Fruit fly (Drosophila melanogaster) whole organism, adult: ENCODE data around the gene CG14662.
A peak's percentile ranks its signal among the peaks of the same experiment; 100 is the strongest.

ENCODE experiments used
- CG11617 ChIP-seq: fragments of 200-800 bp; sonication (Bioruptor generic); optimal IDR thresholded peaks from 2 replicates; lab custom pipeline; 2017; ENCODE audit warnings: mild to moderate bottlenecking, missing biosample characterization, missing genetic modification reagents, missing genetic modification characterization
- CG12768 ChIP-seq: fragments of 200-800 bp; sonication (Bioruptor generic); optimal IDR thresholded peaks from 2 replicates; lab custom pipeline; 2017; ENCODE audit warnings: missing biosample characterization, missing genetic modification characterization, mild to moderate bottlenecking, moderate library complexity, missing genetic modification reagents
- CG14711 ChIP-seq: fragments of 200-800 bp; sonication (Bioruptor generic); optimal IDR thresholded peaks from 2 replicates; lab custom pipeline; 2018; ENCODE audit warnings: missing biosample characterization, mild to moderate bottlenecking, missing genetic modification characterization, moderate library complexity
- CG1620 ChIP-seq: fragments of 200-800 bp; sonication (Bioruptor generic); optimal IDR thresholded peaks from 2 replicates; lab custom pipeline; 2016; ENCODE audit warnings: missing biosample characterization, missing genetic modification characterization
- CG33017 ChIP-seq: fragments of 200-800 bp; sonication (Bioruptor generic); optimal IDR thresholded peaks from 2 replicates; lab custom pipeline; 2018; ENCODE audit warnings: missing biosample characterization, mild to moderate bottlenecking, missing genetic modification characterization, moderate library complexity
- CG5204 ChIP-seq: fragments of 200-800 bp; sonication (Bioruptor generic); optimal IDR thresholded peaks from 2 replicates; lab custom pipeline; 2016; ENCODE audit warnings: missing biosample characterization, missing genetic modification characterization
- CG7045 ChIP-seq: fragments of 200-800 bp; sonication (Bioruptor generic); optimal IDR thresholded peaks from 2 replicates; lab custom pipeline; 2017; ENCODE audit warnings: missing biosample characterization, mild to moderate bottlenecking, missing genetic modification characterization
- CG7101 ChIP-seq: fragments of 200-800 bp; sonication (Bioruptor generic); optimal IDR thresholded peaks from 2 replicates; lab custom pipeline; 2018; ENCODE audit warnings: missing biosample characterization, mild to moderate bottlenecking, missing genetic modification characterization, moderate library complexity
- Clk ChIP-seq: fragments of 200-800 bp; sonication (Bioruptor generic); optimal IDR thresholded peaks from 2 replicates; lab custom pipeline; 2017; ENCODE audit warnings: missing biosample characterization, missing genetic modification characterization
- Crg-1 ChIP-seq: fragments of 200-800 bp; sonication (Bioruptor generic); optimal IDR thresholded peaks from 2 replicates; lab custom pipeline; 2016; ENCODE audit warnings: missing biosample characterization, missing genetic modification characterization
- Hr96 ChIP-seq: fragments of 200-800 bp; sonication (Bioruptor generic); optimal IDR thresholded peaks from 2 replicates; lab custom pipeline; 2016; ENCODE audit warnings: missing biosample characterization, missing genetic modification characterization
- Mnt ChIP-seq: fragments of 200-800 bp; sonication (Bioruptor generic); optimal IDR thresholded peaks from 2 replicates; lab custom pipeline; 2016; ENCODE audit warnings: missing biosample characterization, mild to moderate bottlenecking, missing genetic modification characterization
- bab1 ChIP-seq: fragments of 200-800 bp; sonication (Bioruptor generic); optimal IDR thresholded peaks from 3 replicates; lab custom pipeline; 2019; ENCODE audit warnings: missing biosample characterization, mild to moderate bottlenecking, missing genetic modification characterization, moderate library complexity
- cic ChIP-seq: fragments of 200-800 bp; sonication (Bioruptor generic); optimal IDR thresholded peaks from 2 replicates; lab custom pipeline; 2017; ENCODE audit warnings: missing biosample characterization, mild to moderate bottlenecking, missing genetic modification characterization, moderate library complexity
- cnc ChIP-seq, 2 experiments: fragments of >200 bp; optimal IDR thresholded peaks; 2 replicates each; lab custom pipeline; 2017
- kay ChIP-seq: fragments of 200-800 bp; sonication (Bioruptor generic); peaks from one replicate; lab custom pipeline; 2016; ENCODE audit warnings: missing biosample characterization, missing genetic modification characterization, borderline replicate concordance
- ovo ChIP-seq: fragments of 200-800 bp; sonication (Bioruptor generic); optimal IDR thresholded peaks from 2 replicates; lab custom pipeline; 2016; ENCODE audit warnings: missing biosample characterization, missing genetic modification characterization
- pad ChIP-seq: fragments of 200-800 bp; sonication (Bioruptor generic); optimal IDR thresholded peaks from 3 replicates; lab custom pipeline; 2017; ENCODE audit warnings: missing biosample characterization, missing genetic modification characterization, mild to moderate bottlenecking, moderate library complexity, missing genetic modification reagents
- tj ChIP-seq: fragments of 200-800 bp; sonication (Bioruptor generic); optimal IDR thresholded peaks from 3 replicates; lab custom pipeline; 2017; ENCODE audit warnings: missing biosample characterization, mild to moderate bottlenecking, missing genetic modification characterization, moderate library complexity
- toe ChIP-seq: fragments of 200-800 bp; sonication (Bioruptor generic); optimal IDR thresholded peaks from 2 replicates; lab custom pipeline; 2016; ENCODE audit warnings: missing biosample characterization, missing genetic modification characterization

CG14662 gene

DNA sequence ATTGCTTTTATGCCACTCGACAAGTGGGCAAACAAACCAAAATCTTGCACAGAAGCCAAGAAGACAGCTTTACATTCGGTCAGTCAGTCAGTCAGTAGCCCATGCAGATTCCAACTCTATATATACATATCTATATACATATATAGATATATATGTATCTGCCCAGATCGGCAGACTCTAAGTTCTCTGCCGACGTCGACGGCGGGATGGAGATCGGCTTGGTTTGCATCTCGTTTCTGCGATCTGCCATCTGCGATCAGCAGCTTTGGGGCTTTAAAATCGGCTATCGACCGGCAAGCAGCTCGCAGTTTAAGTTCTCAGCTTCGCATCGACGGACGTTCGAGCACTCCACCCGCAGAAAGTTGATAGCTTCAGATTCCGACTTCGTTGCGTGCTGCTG, 18.9 kb downstream of the CG14662 start, which contains the start of gene Jhbp1:
Jhbp1 (plus strand) TSS at position 301 of the 400 bp plus-strand sequence.
- TF ChIP-seq CG7045 (GFP tag; lab: Kevin White, UChicago) (no peak), kay (peak; percentile 7)

DNA sequence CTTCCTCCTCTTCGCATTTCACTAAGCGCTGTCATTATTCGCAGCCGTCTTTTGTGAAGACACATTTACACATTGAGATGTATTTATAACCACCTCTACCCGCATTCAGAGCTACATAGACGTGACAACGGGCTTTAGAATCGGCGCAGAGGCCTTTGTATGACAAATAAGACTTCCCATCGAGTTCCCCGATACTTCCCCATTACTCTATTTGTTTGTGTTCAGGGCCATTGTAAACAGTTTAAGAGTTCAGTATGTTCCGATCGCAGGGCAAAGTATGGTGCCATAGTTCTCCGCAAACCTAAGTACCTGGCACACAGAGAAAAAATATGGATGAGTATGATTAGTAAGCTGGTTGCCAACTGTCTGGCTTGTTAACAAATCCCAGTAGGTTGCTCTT, 20.1 kb downstream of the CG14662 start:
- TF ChIP-seq Clk (no peak), toe (GFP tag; lab: Kevin White, UChicago) (no peak), CG33017 (tag; lab: Kevin White, UChicago) (no peak), CG12768 (GFP tag; lab: Kevin White, UChicago) (no peak), kay (no peak), CG11617 (GFP tag; lab: Kevin White, UChicago) (no peak), CG7045 (GFP tag; lab: Kevin White, UChicago) (no peak), ovo (no peak), CG7101 (no peak), CG5204 (GFP tag; lab: Kevin White, UChicago) (no peak), cic (GFP tag; lab: Kevin White, UChicago) (no peak), Mnt (GFP tag; lab: Kevin White, UChicago) (no peak), Hr96 (GFP tag; lab: Kevin White, UChicago) (no peak), tj (GFP tag; lab: Kevin White, UChicago) (no peak), cnc (optimal IDR thresholded peaks at IDR 0.05; lab: Kevin White, UChicago) (no peak), Crg-1 (no peak), CG1620 (no peak), bab1 (GFP tag; lab: Kevin White, UChicago) (no peak), CG14711 (tag; lab: Kevin White, UChicago) (no peak), pad (no peak)

DNA sequence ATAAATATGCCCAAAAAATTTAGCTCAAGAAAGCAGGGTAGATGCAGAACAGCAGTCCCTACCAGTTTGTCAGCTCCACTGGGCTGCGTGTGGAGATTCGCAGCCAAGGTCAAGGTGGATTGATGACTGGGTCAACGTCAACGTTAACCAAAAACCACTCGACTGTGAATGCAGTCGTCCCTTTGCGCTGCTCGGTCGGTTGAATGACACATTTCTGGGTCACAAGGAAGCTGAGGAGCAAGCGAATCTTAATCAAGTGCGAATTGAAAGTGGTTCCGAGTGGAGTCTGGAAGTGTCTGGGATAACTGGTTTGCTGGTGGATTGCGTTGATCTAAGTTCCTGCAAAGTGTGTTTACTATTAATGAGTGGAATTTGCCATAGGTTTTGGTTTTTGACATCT, 20.7 kb downstream of the CG14662 start:
- TF ChIP-seq kay = no peak
- no peak for TF ChIP-seq CG11617 (GFP tag; lab: Kevin White, UChicago)
- TF ChIP-seq CG33017 (tag; lab: Kevin White, UChicago) = no peak
- TF ChIP-seq toe (GFP tag; lab: Kevin White, UChicago) = no peak
- TF ChIP-seq CG14711 (tag; lab: Kevin White, UChicago) = no peak
- TF ChIP-seq Hr96 (GFP tag; lab: Kevin White, UChicago) = no peak
- TF ChIP-seq CG5204 (GFP tag; lab: Kevin White, UChicago) = no peak
- TF ChIP-seq ovo = no peak
- no peak for TF ChIP-seq tj (GFP tag; lab: Kevin White, UChicago)
- TF ChIP-seq CG7101 = no peak
- no peak for TF ChIP-seq CG12768 (GFP tag; lab: Kevin White, UChicago)

DNA sequence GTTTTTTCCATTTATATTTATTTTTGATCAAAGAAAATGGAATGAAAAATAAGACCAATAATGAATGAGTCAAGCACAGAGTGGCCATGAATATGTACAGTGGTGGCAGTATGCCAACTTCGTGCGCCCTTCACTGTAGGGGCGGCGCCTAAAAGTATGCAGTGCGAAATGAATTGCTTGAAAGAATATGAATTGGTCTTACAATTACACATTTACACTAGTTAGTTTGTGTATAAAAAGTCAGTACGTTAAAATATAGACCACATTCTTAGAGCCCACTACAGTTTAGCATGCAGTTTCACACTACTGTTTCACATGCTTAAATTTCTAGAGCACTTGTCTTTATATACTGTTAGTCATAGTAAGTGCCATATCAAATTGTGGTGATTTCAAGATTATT, 21.3 kb downstream of the CG14662 start:
- TF ChIP-seq CG5204 (GFP tag; lab: Kevin White, UChicago) (no peak), Clk (no peak), CG7101 (no peak), CG11617 (GFP tag; lab: Kevin White, UChicago) (no peak), tj (GFP tag; lab: Kevin White, UChicago) (no peak), Hr96 (GFP tag; lab: Kevin White, UChicago) (no peak), cnc (optimal IDR thresholded peaks at IDR 0.05; lab: Kevin White, UChicago) (no peak), CG7045 (GFP tag; lab: Kevin White, UChicago) (no peak), cic (GFP tag; lab: Kevin White, UChicago) (no peak), bab1 (GFP tag; lab: Kevin White, UChicago) (peak; percentile 16), Mnt (GFP tag; lab: Kevin White, UChicago) (no peak), CG14711 (tag; lab: Kevin White, UChicago) (no peak), toe (GFP tag; lab: Kevin White, UChicago) (peak; percentile 26), CG12768 (GFP tag; lab: Kevin White, UChicago) (no peak), Crg-1 (no peak), CG1620 (peak; percentile 9), ovo (no peak), CG33017 (tag; lab: Kevin White, UChicago) (no peak), kay (no peak)

DNA sequence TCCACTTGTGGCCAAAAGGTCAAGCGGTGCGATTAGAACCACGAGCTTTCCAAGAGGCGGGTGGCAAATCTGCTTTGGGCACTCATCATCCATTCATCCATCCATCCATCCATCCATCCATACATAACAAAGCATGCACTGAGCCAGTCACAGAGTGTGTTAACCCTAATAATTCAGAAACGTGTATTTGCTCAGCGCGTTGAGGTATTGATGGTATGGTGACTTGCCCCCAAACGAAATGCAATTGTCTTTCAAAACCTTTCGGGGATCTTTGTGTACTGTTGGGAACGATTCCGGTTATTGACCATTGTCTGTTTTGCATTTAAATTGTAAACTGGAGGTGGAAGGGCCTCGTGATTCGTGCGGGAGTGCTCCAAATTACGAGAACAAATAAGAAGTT, 22.1 kb downstream of the CG14662 start:
- TF ChIP-seq Hr96 (GFP tag; lab: Kevin White, UChicago) = no peak
- TF ChIP-seq pad = no peak
- no peak for TF ChIP-seq cnc (optimal IDR thresholded peaks at IDR 0.05; lab: Kevin White, UChicago)
- peak; percentile 2 for TF ChIP-seq kay

DNA sequence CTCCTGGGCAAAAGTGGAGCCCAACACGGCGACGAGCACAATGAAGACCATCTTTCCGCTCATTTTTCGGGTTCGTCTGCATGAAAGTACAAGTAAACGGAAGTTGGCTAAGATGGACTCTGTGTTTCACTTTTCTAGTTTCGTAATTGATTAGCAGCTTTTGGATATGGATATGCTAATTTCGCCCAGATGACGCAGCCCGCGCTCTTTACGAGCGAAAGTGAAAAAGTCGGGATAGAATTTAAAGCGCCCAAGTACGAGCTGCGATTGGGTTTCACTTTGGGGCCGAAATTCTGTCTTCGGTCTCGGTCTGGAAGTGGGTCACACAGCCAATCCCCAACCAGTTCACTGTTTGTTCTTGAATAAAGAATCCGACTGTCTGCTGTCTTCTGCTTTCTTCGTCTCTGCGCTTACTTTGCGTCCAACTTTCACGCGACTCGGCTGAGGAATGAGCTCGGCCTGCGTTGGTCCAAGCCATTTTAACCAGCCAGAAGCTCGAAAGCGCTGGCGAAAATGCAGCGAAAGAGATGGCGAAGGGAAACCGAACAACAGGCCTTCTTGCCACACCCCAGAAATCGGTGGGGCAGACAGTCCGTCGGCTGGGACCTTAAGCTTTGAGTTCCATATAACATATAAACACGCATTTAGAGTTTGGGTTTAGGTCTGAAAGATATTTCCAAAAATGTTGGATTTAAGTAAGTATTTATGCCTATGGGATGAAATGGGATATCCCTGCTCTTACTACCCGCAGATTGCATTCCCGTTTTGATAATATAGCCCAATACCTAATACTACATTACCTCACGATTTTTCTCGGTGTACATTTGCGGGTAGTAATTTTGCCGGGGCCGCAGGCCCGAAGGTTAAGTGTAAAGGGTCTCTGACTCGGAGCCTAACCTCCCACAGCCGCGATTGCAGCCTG, 22.9 kb downstream of the CG14662 start, which contains the start of gene Jhbp2:
Jhbp2 (minus strand) TSS at position 454 of the 922 bp plus-strand sequence.
- no peak for TF ChIP-seq CG12768 (GFP tag; lab: Kevin White, UChicago)
- TF ChIP-seq kay = no peak
- no peak for TF ChIP-seq pad
- no peak for TF ChIP-seq CG11617 (GFP tag; lab: Kevin White, UChicago)
- no peak for TF ChIP-seq toe (GFP tag; lab: Kevin White, UChicago)
- no peak for TF ChIP-seq CG5204 (GFP tag; lab: Kevin White, UChicago)
- TF ChIP-seq bab1 (GFP tag; lab: Kevin White, UChicago) = no peak
- no peak for TF ChIP-seq CG7045 (GFP tag; lab: Kevin White, UChicago)
- no peak for TF ChIP-seq tj (GFP tag; lab: Kevin White, UChicago)
- TF ChIP-seq Mnt (GFP tag; lab: Kevin White, UChicago) = no peak
